Fruit fly (Drosophila melanogaster): ENCODE data around the gene RhoGEF64C.

dm6 chr3L:4805174-4805573 is 112.6 kb downstream of the RhoGEF64C start, which contains the start of gene CG7509:
- no peak for TF ChIP-seq EcR (GFP tag; optimal IDR thresholded peaks at IDR 0.05)
- no peak for TF ChIP-seq Pif1A (GFP tag; optimal IDR thresholded peaks at IDR 0.05)
- no peak for TF ChIP-seq gl (tag; optimal IDR thresholded peaks at IDR 0.05)
- TF ChIP-seq CG34367 (tag; optimal IDR thresholded peaks at IDR 0.05) = no peak
- TF ChIP-seq CG4496 (GFP tag; IDR thresholded peaks at IDR 0.05) = no peak
- TF ChIP-seq Ets98B (GFP tag; IDR thresholded peaks at IDR 0.05) = no peak
- TF ChIP-seq CG17806 (tag; optimal IDR thresholded peaks at IDR 0.05) = no peak
- TF ChIP-seq Pif1B (GFP tag; optimal IDR thresholded peaks at IDR 0.05) = no peak
- no peak for TF ChIP-seq CG32121 (GFP tag; IDR thresholded peaks at IDR 0.05)
